Fruit fly (Drosophila melanogaster): ENCODE results near the gene CG11593.

CG11593 gene

DNA sequence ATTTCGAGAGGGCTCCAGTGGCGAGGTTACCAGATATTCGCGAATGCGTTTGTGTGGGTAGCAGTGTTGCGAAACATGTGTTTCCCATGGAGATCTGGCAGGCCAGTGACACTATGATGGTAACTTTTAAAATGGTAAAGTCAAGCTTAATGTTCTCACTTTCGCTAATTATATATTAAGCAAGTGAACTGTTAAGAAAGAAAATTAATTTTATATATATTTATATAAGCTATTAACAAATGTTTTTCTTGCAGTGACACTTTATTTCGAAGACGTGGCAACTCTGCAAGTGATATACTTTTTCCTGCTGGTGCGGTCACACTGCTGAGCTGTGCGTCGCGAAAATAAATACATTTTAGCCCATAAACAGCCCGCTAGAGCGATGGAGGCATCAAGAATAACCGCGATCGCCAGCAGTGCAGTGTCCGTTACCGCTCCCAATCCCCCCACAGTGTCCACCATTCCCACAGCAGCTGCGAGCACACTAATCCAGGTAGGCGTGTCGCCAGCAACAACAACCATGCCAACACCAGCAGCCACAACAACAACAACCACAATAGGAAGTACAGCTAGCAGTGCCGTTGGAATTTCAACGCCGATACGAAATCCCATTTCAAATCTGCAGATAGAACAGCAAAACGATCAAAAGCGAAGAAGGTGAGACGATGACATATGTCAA is at the start of gene CG11593, which contains the start of gene Rcd5:
CG11593 (minus strand) TSS at position 236 of the 679 bp plus-strand sequence.
Rcd5 (plus strand) TSS at position 283 of the 679 bp plus-strand sequence.
- TF ChIP-seq usp (GFP tag; optimal IDR thresholded peaks at IDR 0.05) (no peak), Dll (optimal IDR thresholded peaks at IDR 0.05) (no peak), CG8478 (optimal IDR thresholded peaks at IDR 0.05) (no peak), psq (optimal IDR thresholded peaks at IDR 0.05) (no peak), EcR (GFP tag; optimal IDR thresholded peaks at IDR 0.05) (no peak)

DNA sequence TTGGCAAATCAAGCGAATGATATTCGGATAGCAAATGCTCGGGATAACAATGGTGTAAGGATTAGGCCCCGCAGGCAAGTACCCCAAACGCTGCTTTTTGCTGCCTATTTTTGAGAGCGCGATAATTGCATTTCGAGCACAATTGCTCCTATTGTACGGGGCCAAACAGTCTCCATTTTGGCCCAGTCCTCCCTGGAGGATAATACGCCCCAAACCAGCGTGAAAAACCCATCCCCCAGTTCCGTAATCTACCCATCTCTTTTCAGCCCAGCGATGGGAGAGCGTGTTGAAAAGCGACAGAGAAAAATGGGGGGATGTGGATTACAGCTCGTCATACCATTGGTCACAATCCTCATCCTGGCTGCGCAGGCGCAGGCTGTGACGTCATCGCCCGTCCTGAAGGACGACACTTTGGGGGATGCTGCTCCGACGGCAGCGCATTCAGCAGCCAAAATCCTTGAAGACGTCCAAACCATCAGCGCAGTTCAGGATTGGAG is 48.5 kb upstream of the CG11593 start, which contains the start of gene Gad1:
Gad1 (minus strand) TSS at position 51 of the 497 bp plus-strand sequence.
- TF ChIP-seq Dll (optimal IDR thresholded peaks at IDR 0.05) (no peak), CG8478 (optimal IDR thresholded peaks at IDR 0.05) (no peak), EcR (GFP tag; optimal IDR thresholded peaks at IDR 0.05) (no peak), psq (optimal IDR thresholded peaks at IDR 0.05) (no peak), usp (GFP tag; optimal IDR thresholded peaks at IDR 0.05) (no peak), pan (optimal IDR thresholded peaks at IDR 0.05) (no peak)

DNA sequence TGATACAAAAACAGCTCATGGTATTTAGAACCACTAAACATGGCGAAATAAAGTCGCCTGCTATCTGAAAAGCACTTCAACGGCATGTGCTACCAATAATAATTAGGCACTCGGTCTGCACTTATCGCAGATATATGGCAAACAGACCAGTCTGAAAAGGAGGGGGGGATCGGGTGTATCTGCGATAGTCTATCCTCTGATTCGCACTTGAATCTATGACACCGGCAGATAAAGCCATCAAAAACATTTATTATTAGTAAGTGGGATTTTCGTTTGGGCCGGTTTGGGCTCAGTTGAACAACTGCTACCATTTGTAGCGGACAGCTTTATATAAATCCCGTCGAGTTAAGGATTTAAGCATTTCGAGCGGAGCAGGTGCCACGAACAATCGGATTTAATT is 47.0 kb upstream of the CG11593 start, which contains the start of gene CG14989:
CG14989 (plus strand) TSS at position 301 of the 400 bp plus-strand sequence.
- TF ChIP-seq CG8478 (optimal IDR thresholded peaks at IDR 0.05) (no peak), EcR (GFP tag; optimal IDR thresholded peaks at IDR 0.05) (no peak), Dll (optimal IDR thresholded peaks at IDR 0.05) (no peak), usp (GFP tag; optimal IDR thresholded peaks at IDR 0.05) (no peak), psq (optimal IDR thresholded peaks at IDR 0.05) (no peak), pan (optimal IDR thresholded peaks at IDR 0.05) (no peak)

DNA sequence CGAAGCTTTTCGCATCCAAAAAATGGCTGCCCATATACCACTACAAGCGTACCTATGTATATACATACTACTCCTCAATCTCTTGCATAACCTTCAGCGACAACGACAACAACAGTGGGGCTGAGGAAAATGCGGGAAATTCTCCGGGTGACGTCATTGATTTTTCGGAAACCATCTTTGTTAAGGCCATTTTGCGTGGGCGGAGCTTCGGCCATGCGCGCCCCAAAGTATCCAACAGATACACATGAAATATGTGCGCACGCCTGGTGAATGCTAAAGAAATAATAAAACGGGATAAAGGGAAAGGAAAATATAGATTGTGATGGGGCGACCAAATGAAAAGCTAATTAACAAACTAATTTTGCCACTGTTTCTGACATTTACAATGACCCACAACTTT is 45.6 kb upstream of the CG11593 start:
- TF ChIP-seq psq (optimal IDR thresholded peaks at IDR 0.05), result no peak
- TF ChIP-seq EcR (GFP tag; optimal IDR thresholded peaks at IDR 0.05), result no peak
- no peak for TF ChIP-seq pan (optimal IDR thresholded peaks at IDR 0.05)
- no peak for TF ChIP-seq CG8478 (optimal IDR thresholded peaks at IDR 0.05)
- TF ChIP-seq usp (GFP tag; optimal IDR thresholded peaks at IDR 0.05), result no peak
- no peak for TF ChIP-seq Dll (optimal IDR thresholded peaks at IDR 0.05)

DNA sequence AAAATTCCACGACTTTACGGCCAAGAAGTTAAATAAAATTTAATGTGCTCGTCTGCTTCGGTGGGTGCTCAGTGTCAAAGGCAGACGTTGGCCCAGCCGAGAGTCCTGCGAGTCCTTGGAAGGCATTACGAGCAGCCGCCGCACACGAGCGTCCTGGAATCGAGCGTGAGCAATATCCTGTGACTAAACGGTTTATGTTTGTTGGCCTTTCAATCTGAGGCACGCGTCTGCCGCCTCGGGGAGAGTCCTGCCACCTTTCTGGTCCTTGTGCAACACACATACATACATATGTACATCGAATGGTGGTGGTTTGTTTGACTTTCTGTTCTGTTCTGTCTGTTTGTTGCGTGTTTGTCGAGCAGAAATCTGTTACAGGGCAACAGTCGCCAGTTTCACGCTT is 43.2 kb upstream of the CG11593 start:
- TF ChIP-seq CG8478 (optimal IDR thresholded peaks at IDR 0.05) (no peak), usp (GFP tag; optimal IDR thresholded peaks at IDR 0.05) (no peak), pan (optimal IDR thresholded peaks at IDR 0.05) (no peak), EcR (GFP tag; optimal IDR thresholded peaks at IDR 0.05) (no peak), Dll (optimal IDR thresholded peaks at IDR 0.05) (no peak), psq (optimal IDR thresholded peaks at IDR 0.05) (no peak)

DNA sequence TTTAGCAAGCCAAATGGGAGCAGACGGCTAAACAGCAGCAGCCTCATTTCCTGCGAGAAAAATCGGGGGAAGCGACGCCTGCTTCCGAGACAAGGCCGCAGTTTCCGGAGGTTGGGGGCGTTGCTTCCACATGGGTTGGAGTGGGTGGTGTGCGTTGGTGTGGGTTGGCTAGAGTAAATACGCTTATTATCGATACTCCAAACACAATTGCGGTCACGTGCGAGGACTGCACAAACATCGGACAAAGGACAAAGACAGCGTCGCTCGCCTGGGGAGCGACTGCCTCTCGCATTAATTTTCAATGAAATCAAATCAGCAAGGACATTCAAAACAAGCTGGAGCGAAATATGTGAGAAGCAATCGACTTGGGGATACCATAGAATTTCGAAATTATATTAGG is 41.0 kb upstream of the CG11593 start:
- no peak for TF ChIP-seq CG8478 (optimal IDR thresholded peaks at IDR 0.05)
- TF ChIP-seq EcR (GFP tag; optimal IDR thresholded peaks at IDR 0.05), result no peak
- TF ChIP-seq Dll (optimal IDR thresholded peaks at IDR 0.05), result no peak
- no peak for TF ChIP-seq psq (optimal IDR thresholded peaks at IDR 0.05)
- no peak for TF ChIP-seq usp (GFP tag; optimal IDR thresholded peaks at IDR 0.05)
- TF ChIP-seq pan (optimal IDR thresholded peaks at IDR 0.05), result no peak

DNA sequence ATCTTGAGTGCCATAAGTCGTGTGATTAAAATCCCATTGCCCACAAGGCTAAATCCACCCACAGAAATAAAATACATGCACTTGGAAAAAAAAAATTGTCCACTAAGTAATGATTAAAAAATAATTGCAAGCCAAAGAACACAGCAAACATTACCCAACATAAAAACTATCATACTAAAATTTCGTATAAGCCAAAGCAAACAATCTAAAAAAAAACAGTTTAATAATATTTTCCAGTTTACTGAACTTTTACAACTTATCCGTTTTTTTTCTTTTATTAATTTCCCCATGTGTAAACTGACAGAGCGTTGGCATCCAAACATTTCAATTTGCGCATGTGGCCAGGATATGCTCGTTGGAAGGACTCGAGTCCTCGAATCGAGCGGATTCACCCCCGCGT is 40.0 kb upstream of the CG11593 start:
- TF ChIP-seq Dll (optimal IDR thresholded peaks at IDR 0.05) (no peak), psq (optimal IDR thresholded peaks at IDR 0.05) (no peak), pan (optimal IDR thresholded peaks at IDR 0.05) (no peak), usp (GFP tag; optimal IDR thresholded peaks at IDR 0.05) (no peak), EcR (GFP tag; optimal IDR thresholded peaks at IDR 0.05) (no peak), CG8478 (optimal IDR thresholded peaks at IDR 0.05) (no peak)

DNA sequence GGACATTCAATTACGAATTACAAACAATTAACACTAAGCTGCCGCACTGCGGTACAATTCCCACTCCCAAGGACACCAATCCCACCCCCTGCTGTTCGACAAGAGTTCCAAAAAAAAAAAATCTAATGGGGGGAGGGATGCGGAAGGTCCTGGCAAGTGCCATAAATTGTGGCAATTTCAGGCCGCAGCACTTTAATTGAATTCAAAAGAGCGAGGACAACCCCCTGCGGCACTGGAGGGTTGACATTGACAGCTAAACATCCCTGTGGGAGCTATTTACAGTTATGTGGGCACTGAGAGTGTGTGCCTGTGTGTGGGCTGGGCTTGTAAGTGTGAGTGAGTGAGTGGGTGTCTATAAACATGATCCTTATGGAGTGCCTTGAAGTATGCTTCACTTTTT is 36.6 kb upstream of the CG11593 start:
- no peak for TF ChIP-seq CG8478 (optimal IDR thresholded peaks at IDR 0.05)
- no peak for TF ChIP-seq psq (optimal IDR thresholded peaks at IDR 0.05)
- no peak for TF ChIP-seq usp (GFP tag; optimal IDR thresholded peaks at IDR 0.05)
- no peak for TF ChIP-seq pan (optimal IDR thresholded peaks at IDR 0.05)
- TF ChIP-seq EcR (GFP tag; optimal IDR thresholded peaks at IDR 0.05), result no peak
- no peak for TF ChIP-seq Dll (optimal IDR thresholded peaks at IDR 0.05)

DNA sequence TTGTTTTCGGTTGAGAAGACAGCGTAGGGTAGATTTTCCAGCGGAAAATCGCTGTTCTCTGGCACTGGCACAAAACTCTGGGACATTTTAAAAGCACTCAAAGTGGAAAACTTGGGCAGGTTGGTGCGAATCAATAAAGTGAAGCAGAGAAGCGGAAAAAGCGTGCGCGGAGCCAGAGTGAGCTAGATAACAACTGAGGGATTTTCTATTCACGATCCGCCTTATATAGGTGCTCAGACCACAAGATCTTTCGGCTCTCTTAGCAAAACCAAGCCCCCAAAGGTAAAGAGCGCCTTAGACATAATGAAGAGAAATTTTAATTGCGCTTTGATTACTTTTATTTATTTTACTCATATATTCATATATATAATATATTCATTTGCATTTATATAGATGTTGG is 33.5 kb upstream of the CG11593 start, which contains the start of gene Faa:
Faa (minus strand) TSS at position 200 of the 400 bp plus-strand sequence.
- TF ChIP-seq CG8478 (optimal IDR thresholded peaks at IDR 0.05), result no peak
- TF ChIP-seq pan (optimal IDR thresholded peaks at IDR 0.05), result no peak
- TF ChIP-seq Dll (optimal IDR thresholded peaks at IDR 0.05), result no peak
- TF ChIP-seq EcR (GFP tag; optimal IDR thresholded peaks at IDR 0.05), result no peak
- no peak for TF ChIP-seq psq (optimal IDR thresholded peaks at IDR 0.05)
- TF ChIP-seq usp (GFP tag; optimal IDR thresholded peaks at IDR 0.05), result no peak

DNA sequence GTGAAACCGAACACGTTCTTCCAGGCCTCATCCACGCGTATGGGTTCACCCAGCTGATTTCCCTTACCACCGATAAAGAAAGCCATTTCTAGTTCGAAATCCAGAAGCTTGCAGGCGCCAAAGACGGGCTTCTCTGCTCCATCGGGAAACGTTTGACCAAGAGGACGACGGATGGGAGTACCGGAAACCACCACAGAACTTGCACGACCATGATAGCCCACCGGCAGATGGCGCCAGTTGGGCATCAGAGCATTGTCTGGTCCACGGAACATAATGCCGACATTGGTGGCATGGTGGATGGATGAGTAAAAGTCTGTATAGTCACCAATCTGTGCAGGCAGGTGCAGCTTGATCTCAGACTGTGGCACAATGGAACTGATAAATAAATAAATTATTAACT is 32.4 kb upstream of the CG11593 start:
- TF ChIP-seq usp (GFP tag; optimal IDR thresholded peaks at IDR 0.05), result no peak
- no peak for TF ChIP-seq pan (optimal IDR thresholded peaks at IDR 0.05)
- TF ChIP-seq EcR (GFP tag; optimal IDR thresholded peaks at IDR 0.05), result no peak
- no peak for TF ChIP-seq psq (optimal IDR thresholded peaks at IDR 0.05)
- TF ChIP-seq Dll (optimal IDR thresholded peaks at IDR 0.05), result no peak
- no peak for TF ChIP-seq CG8478 (optimal IDR thresholded peaks at IDR 0.05)

DNA sequence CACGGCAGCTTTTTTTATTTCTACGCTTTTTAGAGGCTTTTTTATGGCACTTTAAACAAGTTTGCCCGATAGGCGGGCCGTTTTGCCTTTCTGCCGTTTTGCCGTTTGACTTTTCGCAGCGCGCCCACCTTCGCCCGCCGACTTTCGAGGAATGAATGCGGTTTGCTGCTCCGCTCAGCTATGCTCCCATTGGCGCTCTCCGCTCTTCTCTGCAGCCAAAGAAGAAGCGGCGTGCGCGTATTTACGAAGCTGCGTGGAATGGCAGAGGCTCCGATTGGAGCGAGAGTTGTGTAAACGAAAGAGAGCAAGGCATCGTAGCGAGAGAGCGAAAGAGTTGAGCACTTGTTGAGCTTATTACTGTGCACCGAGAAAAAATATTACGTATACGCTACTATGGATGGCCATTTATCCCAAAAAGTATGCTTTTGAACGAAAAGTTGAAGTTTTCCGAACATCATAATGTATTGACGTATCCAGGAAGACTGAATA is 31.3 kb upstream of the CG11593 start, which contains the start of gene wit:
wit (minus strand) TSS at position 157 of the 489 bp plus-strand sequence.
- TF ChIP-seq usp (GFP tag; optimal IDR thresholded peaks at IDR 0.05) (no peak), CG8478 (optimal IDR thresholded peaks at IDR 0.05) (no peak), Dll (optimal IDR thresholded peaks at IDR 0.05) (peak; percentile 91), EcR (GFP tag; optimal IDR thresholded peaks at IDR 0.05) (no peak), pan (optimal IDR thresholded peaks at IDR 0.05) (no peak), psq (optimal IDR thresholded peaks at IDR 0.05) (peak; percentile 65)

DNA sequence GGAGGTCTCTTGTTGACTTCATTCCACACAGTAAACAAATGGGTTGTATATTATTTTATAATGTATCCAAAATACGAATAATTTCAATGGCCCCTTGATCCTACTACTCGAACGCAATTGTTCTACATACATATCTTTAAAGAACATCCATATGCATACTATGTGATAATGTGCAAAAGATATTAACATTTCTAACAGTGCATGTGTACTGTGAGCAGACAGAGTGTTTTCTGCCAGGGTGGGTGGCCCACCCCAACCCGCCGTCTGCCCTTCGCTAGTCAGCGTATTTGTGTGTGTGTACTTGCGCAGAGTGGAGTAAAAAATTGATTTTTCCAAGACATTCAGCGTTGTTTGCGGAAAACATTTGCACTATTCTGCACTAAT is 30.7 kb upstream of the CG11593 start:
- TF ChIP-seq EcR (GFP tag; optimal IDR thresholded peaks at IDR 0.05), result no peak

All from whole organism.